Worm (Caenorhabditis elegans): ENCODE results near the gene F52H3.6.

- no peak for TF ChIP-seq nhr-11 (tag; optimal IDR thresholded peaks at IDR 0.05)
- TF ChIP-seq unc-62 (GFP tag; optimal IDR thresholded peaks at IDR 0.05): no peak
- no peak for TF ChIP-seq unc-39 (tag; optimal IDR thresholded peaks at IDR 0.05)
Observed at ce11 chrII:9992474-9992873, 35.7 kb downstream of the F52H3.6 start.

Data from whole organism, L2 larva.